Fruit fly (Drosophila melanogaster) whole organism, embryonic: ENCODE data around the gene GramD1B.

Experiments used
- B-H1 ChIP-seq: fragments of 200-800 bp; sonication (Bioruptor generic); IDR thresholded peaks from 3 replicates; pipeline ENCODE4 v1.3.6; 2022; ENCODE audit warnings: missing biosample characterization, missing genetic modification characterization
- CG10267 ChIP-seq: fragments of 200-800 bp; sonication (Bioruptor generic); optimal IDR thresholded peaks from 2 replicates; lab custom pipeline; 2018; ENCODE audit warnings: missing biosample characterization, mild to moderate bottlenecking, missing genetic modification characterization, moderate library complexity
- CG11093 ChIP-seq: fragments of 200-800 bp; sonication (Bioruptor generic); IDR thresholded peaks from 3 replicates; pipeline ENCODE4 v1.3.6; 2022; ENCODE audit warnings: missing biosample characterization, missing genetic modification characterization
- CG14014 ChIP-seq: fragments of 200-800 bp; sonication (Bioruptor generic); IDR thresholded peaks from 2 replicates; pipeline ENCODE4 v1.3.6; 2022; ENCODE audit warnings: missing biosample characterization, missing genetic modification characterization
- CG14710 ChIP-seq: fragments of 200-800 bp; sonication (Bioruptor generic); optimal IDR thresholded peaks from 3 replicates; lab custom pipeline; 2019; ENCODE audit warnings: missing biosample characterization, mild to moderate bottlenecking, missing genetic modification characterization, moderate library complexity
- CG15601 ChIP-seq: fragments of 200-800 bp; sonication (Bioruptor generic); optimal IDR thresholded peaks from 3 replicates; lab custom pipeline; 2019; ENCODE audit warnings: missing biosample characterization, mild to moderate bottlenecking, missing genetic modification characterization, moderate library complexity
- CG1602 ChIP-seq: fragments of 200-800 bp; sonication (Bioruptor generic); optimal IDR thresholded peaks from 3 replicates; lab custom pipeline; 2016; ENCODE audit warnings: missing biosample characterization, missing genetic modification characterization
- CG16779 ChIP-seq: fragments of 200-800 bp; sonication (Bioruptor generic); IDR thresholded peaks from 2 replicates; pipeline ENCODE4 v1.3.6; 2022; ENCODE audit warnings: missing biosample characterization, missing genetic modification characterization
- CG2129 ChIP-seq: fragments of 200-800 bp; sonication (Bioruptor generic); IDR thresholded peaks from 2 replicates; pipeline ENCODE4 v1.3.6; 2022; ENCODE audit warnings: missing biosample characterization, missing genetic modification characterization; ENCODE audit not compliant: partially characterized antibody
- CG2202 ChIP-seq: fragments of 200-800 bp; sonication (Bioruptor generic); optimal IDR thresholded peaks from 2 replicates; lab custom pipeline; 2018; ENCODE audit warnings: missing biosample characterization, mild to moderate bottlenecking, missing genetic modification characterization
- CG2712 ChIP-seq: fragments of 200-800 bp; optimal IDR thresholded peaks from 3 replicates; lab custom pipeline; 2019; ENCODE audit warnings: missing biosample characterization, mild to moderate bottlenecking, missing genetic modification characterization, moderate library complexity
- CG2889 ChIP-seq: fragments of 200-800 bp; sonication (Bioruptor generic); IDR thresholded peaks from 3 replicates; pipeline ENCODE4 v1.3.6; 2022; ENCODE audit warnings: missing biosample characterization, missing genetic modification characterization
- CG3065 ChIP-seq: fragments of 200-800 bp; sonication (Bioruptor generic); optimal IDR thresholded peaks from 2 replicates; lab custom pipeline; 2016; ENCODE audit warnings: missing biosample characterization, missing genetic modification characterization
- CG3838 ChIP-seq: fragments of 200-800 bp; sonication (Bioruptor generic); optimal IDR thresholded peaks from 3 replicates; lab custom pipeline; 2016; ENCODE audit warnings: missing biosample characterization, missing genetic modification characterization
- CG3995 ChIP-seq: fragments of 200-800 bp; sonication (Bioruptor generic); optimal IDR thresholded peaks from 3 replicates; lab custom pipeline; 2016; ENCODE audit warnings: missing biosample characterization, missing genetic modification characterization
- CG42726 ChIP-seq: fragments of 200-800 bp; sonication (Bioruptor generic); IDR thresholded peaks from 2 replicates; pipeline ENCODE4 v1.3.6; 2022; ENCODE audit warnings: missing biosample characterization, missing genetic modification characterization; ENCODE audit not compliant: partially characterized antibody
- CG4424 ChIP-seq: fragments of 200-800 bp; sonication (Bioruptor generic); optimal IDR thresholded peaks from 3 replicates; lab custom pipeline; 2016; ENCODE audit warnings: missing biosample characterization, missing genetic modification characterization
- CG4854 ChIP-seq: fragments of 200-800 bp; sonication (Bioruptor generic); optimal IDR thresholded peaks from 2 replicates; lab custom pipeline; 2016; ENCODE audit warnings: missing biosample characterization, missing genetic modification characterization, inconsistent platforms
- CG6765 ChIP-seq: fragments of 200-800 bp; sonication (Bioruptor generic); optimal IDR thresholded peaks from 3 replicates; lab custom pipeline; 2017; ENCODE audit warnings: missing biosample characterization, mild to moderate bottlenecking, missing genetic modification characterization
- CG7271 ChIP-seq: fragments of 200-800 bp; sonication (Bioruptor generic); optimal IDR thresholded peaks from 2 replicates; lab custom pipeline; 2018; ENCODE audit warnings: missing biosample characterization, mild to moderate bottlenecking, missing genetic modification characterization, moderate library complexity
- CG8359 ChIP-seq: fragments of 200-800 bp; sonication (Bioruptor generic); optimal IDR thresholded peaks from 2 replicates; lab custom pipeline; 2017; ENCODE audit warnings: missing biosample characterization, mild to moderate bottlenecking, missing genetic modification characterization, borderline replicate concordance
- CHES-1-like ChIP-seq: fragments of 200-800 bp; sonication (Bioruptor generic); optimal IDR thresholded peaks from 2 replicates; lab custom pipeline; 2016; ENCODE audit warnings: missing biosample characterization, missing genetic modification characterization
- E2f2 ChIP-seq: fragments of 200-800 bp; sonication (Bioruptor generic); IDR thresholded peaks from 2 replicates; pipeline ENCODE4 v1.3.6; 2022; ENCODE audit warnings: missing biosample characterization, missing genetic modification characterization
- Hsf ChIP-seq: fragments of 200-800 bp; sonication (Bioruptor generic); optimal IDR thresholded peaks from 3 replicates; lab custom pipeline; 2016; ENCODE audit warnings: missing biosample characterization, missing genetic modification characterization
- Jarid2 ChIP-seq: fragments of 200-800 bp; sonication (Bioruptor generic); optimal IDR thresholded peaks from 3 replicates; lab custom pipeline; 2017; ENCODE audit warnings: mild to moderate bottlenecking, missing biosample characterization, missing genetic modification reagents, missing genetic modification characterization
- Lhr ChIP-seq: fragments of 200-800 bp; sonication (Bioruptor generic); optimal IDR thresholded peaks from 3 replicates; lab custom pipeline; 2017; ENCODE audit warnings: mild to moderate bottlenecking, missing biosample characterization, missing genetic modification reagents, missing genetic modification characterization
- Neu2 ChIP-seq: fragments of 200-800 bp; sonication (Bioruptor generic); optimal IDR thresholded peaks from 3 replicates; lab custom pipeline; 2016; ENCODE audit warnings: missing biosample characterization, missing genetic modification characterization, borderline replicate concordance
- Ptx1 ChIP-seq: fragments of 200-800 bp; sonication (Bioruptor generic); IDR thresholded peaks from 2 replicates; pipeline ENCODE4 v1.3.6; 2022; ENCODE audit warnings: missing biosample characterization, missing genetic modification characterization
- Sin3A ChIP-seq: fragments of >200 bp; optimal IDR thresholded peaks from 2 replicates; lab custom pipeline; 2018
- Spps ChIP-seq: fragments of 200-800 bp; sonication (Bioruptor generic); optimal IDR thresholded peaks from 2 replicates; lab custom pipeline; 2018; ENCODE audit warnings: missing biosample characterization, mild to moderate bottlenecking, missing genetic modification characterization
- YL-1 ChIP-seq: fragments of 200-800 bp; sonication (Bioruptor generic); optimal IDR thresholded peaks from 3 replicates; lab custom pipeline; 2017; ENCODE audit warnings: missing biosample characterization, mild to moderate bottlenecking, missing genetic modification characterization
- ara ChIP-seq: fragments of 200-800 bp; sonication (Bioruptor generic); IDR thresholded peaks from 2 replicates; pipeline ENCODE4 v1.3.6; 2022; ENCODE audit warnings: missing biosample characterization, missing genetic modification characterization
- ase ChIP-seq: fragments of 200-800 bp; sonication (Bioruptor generic); IDR thresholded peaks from 3 replicates; pipeline ENCODE4 v1.3.6; 2022; ENCODE audit warnings: missing biosample characterization, missing genetic modification characterization
- bsh ChIP-seq, 2 experiments: fragments of 200-800 bp; sonication (Bioruptor generic); optimal IDR thresholded peaks; 2 replicates each; lab custom pipeline; 2017 to 2018; ENCODE audit warnings: mild to moderate bottlenecking in 2 of 2, missing biosample characterization in 2 of 2, missing genetic modification characterization in 2 of 2, moderate library complexity in 1 of 2
- en ChIP-seq: fragments of 200-800 bp; sonication (Bioruptor generic); optimal IDR thresholded peaks from 2 replicates; lab custom pipeline; 2016; ENCODE audit warnings: missing biosample characterization, missing genetic modification characterization
- gfzf ChIP-seq: fragments of 200-800 bp; sonication (Bioruptor generic); optimal IDR thresholded peaks from 2 replicates; lab custom pipeline; 2016; ENCODE audit warnings: missing biosample characterization, mild to moderate bottlenecking, missing genetic modification characterization, moderate library complexity
- hb ChIP-seq: fragments of 200-800 bp; sonication (Bioruptor generic); IDR thresholded peaks from 3 replicates; pipeline ENCODE4 v1.3.6; 2022; ENCODE audit warnings: missing biosample characterization, missing genetic modification characterization; ENCODE audit not compliant: partially characterized antibody
- insv ChIP-seq, 2 experiments: fragments of 200-800 bp; sonication (Bioruptor generic); optimal IDR thresholded peaks; 3 replicates each; lab custom pipeline; 2016 to 2018; ENCODE audit warnings: missing biosample characterization in 2 of 2, missing genetic modification characterization in 2 of 2
- inv ChIP-seq: fragments of 200-800 bp; sonication (Bioruptor generic); IDR thresholded peaks from 2 replicates; pipeline ENCODE4 v1.3.6; 2022; ENCODE audit warnings: missing biosample characterization, missing genetic modification characterization; ENCODE audit not compliant: partially characterized antibody
- kay ChIP-seq: fragments of 200-800 bp; sonication (Bioruptor generic); optimal IDR thresholded peaks from 2 replicates; lab custom pipeline; 2016; ENCODE audit warnings: missing biosample characterization, missing genetic modification characterization
- lola ChIP-seq, 3 experiments: fragments of >200 bp in 2 of 3; fragments of 200-800 bp in 1 of 3; sonication (Bioruptor generic) in 1 of 3; optimal IDR thresholded peaks; 2 replicates each; lab custom pipeline; 2017 to 2019; ENCODE audit warnings: missing biosample characterization in 3 of 3, missing genetic modification characterization in 3 of 3, mild to moderate bottlenecking in 1 of 3, moderate library complexity in 1 of 3
- mld ChIP-seq: fragments of 200-800 bp; sonication (Bioruptor generic); IDR thresholded peaks from 3 replicates; pipeline ENCODE4 v1.3.6; 2022; ENCODE audit warnings: missing biosample characterization, missing genetic modification characterization; ENCODE audit not compliant: partially characterized antibody
- nmo ChIP-seq: fragments of 200-800 bp; sonication (Bioruptor generic); optimal IDR thresholded peaks from 2 replicates; lab custom pipeline; 2018; ENCODE audit warnings: missing biosample characterization, mild to moderate bottlenecking, missing genetic modification characterization, moderate library complexity
- otp ChIP-seq: fragments of 200-800 bp; sonication (Bioruptor generic); IDR thresholded peaks from 3 replicates; pipeline ENCODE4, ENCODE4 v1.3.6; 2022; ENCODE audit warnings: missing biosample characterization, missing genetic modification characterization
- p53 ChIP-seq: fragments of 200-800 bp; sonication (Bioruptor generic); optimal IDR thresholded peaks from 2 replicates; lab custom pipeline; 2016; ENCODE audit warnings: missing biosample characterization, missing genetic modification characterization
- pita ChIP-seq: fragments of 200-800 bp; sonication (Bioruptor generic); optimal IDR thresholded peaks from 2 replicates; lab custom pipeline; 2017; ENCODE audit warnings: missing biosample characterization, mild to moderate bottlenecking, missing genetic modification characterization
- sc ChIP-seq, 3 experiments: fragments of >200 bp in 2 of 3; fragments of 200-800 bp in 1 of 3; sonication (Bioruptor generic) in 1 of 3; optimal IDR thresholded peaks; 2 replicates in 2 of 3; 3 replicates in 1 of 3; lab custom pipeline; 2017; ENCODE audit warnings: mild to moderate bottlenecking in 1 of 3, missing biosample characterization in 1 of 3, missing genetic modification characterization in 1 of 3, missing genetic modification reagents in 1 of 3
- so ChIP-seq: fragments of 200-800 bp; sonication (Bioruptor generic); IDR thresholded peaks from 3 replicates; pipeline ENCODE4 v1.3.6; 2022; ENCODE audit warnings: missing biosample characterization, missing genetic modification characterization
- sob ChIP-seq: fragments of 200-800 bp; sonication (Bioruptor generic); IDR thresholded peaks from 2 replicates; pipeline ENCODE4 v1.3.6; 2022; ENCODE audit warnings: missing biosample characterization, missing genetic modification characterization
- zf30C ChIP-seq: fragments of 200-800 bp; sonication (Bioruptor generic); optimal IDR thresholded peaks from 3 replicates; lab custom pipeline; 2018; ENCODE audit warnings: missing biosample characterization, mild to moderate bottlenecking, missing genetic modification characterization

GramD1B gene

dm6 chr2L:3356193-3356645 lies 17.0 kb downstream of the GramD1B start (continued):
- no peak for TF ChIP-seq CG2129 (GFP tag; lab: Robert Waterston, UW)
- no peak for TF ChIP-seq Hsf (GFP tag; lab: Kevin White, UChicago)
- 0 out of 2 replicates have a peak, but pooled peaks have one; percentile 22 for TF ChIP-seq CG14014 (GFP tag; lab: Robert Waterston, UW)
- no peak for TF ChIP-seq CG11093
- TF ChIP-seq CG3065: no peak
- TF ChIP-seq CG2202: no peak
- TF ChIP-seq Lhr (GFP tag; lab: Kevin White, UChicago): no peak
- TF ChIP-seq inv (GFP tag; lab: Robert Waterston, UW): no peak
- TF ChIP-seq E2f2 (GFP tag; lab: Robert Waterston, UW): no peak
- TF ChIP-seq so (GFP tag; lab: Robert Waterston, UW): no peak
- TF ChIP-seq ara (GFP tag; lab: Robert Waterston, UW): no peak
- TF ChIP-seq gfzf (GFP tag; lab: Kevin White, UChicago): no peak
- TF ChIP-seq CG1602: no peak
- TF ChIP-seq Ptx1 (GFP tag; lab: Robert Waterston, UW): no peak; the same call in 1 of the 2 replicates
- no peak for TF ChIP-seq CG3838 (GFP tag; lab: Kevin White, UChicago)
- TF ChIP-seq en (GFP tag; lab: Kevin White, UChicago): no peak
- no peak for TF ChIP-seq CG2889 (GFP tag; lab: Robert Waterston, UW)
- TF ChIP-seq kay (GFP tag; lab: Kevin White, UChicago): no peak
- TF ChIP-seq Jarid2 (GFP tag; lab: Kevin White, UChicago): no peak
- TF ChIP-seq Sin3A (lab: Kevin White, UChicago): no peak
- no peak for TF ChIP-seq mld (GFP tag; lab: Robert Waterston, UW)
- TF ChIP-seq zf30C (GFP tag; lab: Kevin White, UChicago): peak; percentile 52
- TF ChIP-seq sc (optimal IDR thresholded peaks at IDR 0.05; lab: Kevin White, UChicago): no peak
- no peak for TF ChIP-seq sc (GFP tag; optimal IDR thresholded peaks at IDR 0.05; lab: Kevin White, UChicago)
- TF ChIP-seq CG4424 (GFP tag; lab: Kevin White, UChicago): no peak
- no peak for TF ChIP-seq CG10267 (tag; lab: Kevin White, UChicago)
- TF ChIP-seq CG15601 (tag; lab: Kevin White, UChicago): no peak
- no peak for TF ChIP-seq YL-1 (GFP tag; lab: Kevin White, UChicago)
- no peak for TF ChIP-seq Neu2 (GFP tag; lab: Kevin White, UChicago)
- TF ChIP-seq lola (GFP tag; optimal IDR thresholded peaks at IDR 0.05; lab: Kevin White, UChicago): no peak
- no peak for TF ChIP-seq CG16779 (GFP tag; lab: Robert Waterston, UW)
- no peak for TF ChIP-seq nmo (GFP tag; lab: Kevin White, UChicago)
- TF ChIP-seq CHES-1-like: peak; percentile 33
- TF ChIP-seq CG6765 (GFP tag; lab: Kevin White, UChicago): no peak
- peak in 1 of 2 experiments; percentile 76 for TF ChIP-seq bsh (GFP tag; optimal IDR thresholded peaks at IDR 0.05; lab: Kevin White, UChicago)
- no peak for TF ChIP-seq otp (GFP tag; lab: Robert Waterston, UW)
- TF ChIP-seq ase (GFP tag; lab: Robert Waterston, UW): no peak
- no peak for TF ChIP-seq B-H1 (GFP tag; lab: Robert Waterston, UW)
- peak; percentile 68 for TF ChIP-seq sob (GFP tag; lab: Robert Waterston, UW)
- no peak for TF ChIP-seq CG2712
- no peak for TF ChIP-seq CG14710 (tag; lab: Kevin White, UChicago)
- no peak for TF ChIP-seq Spps
- TF ChIP-seq CG7271 (tag; lab: Kevin White, UChicago): no peak
- no peak for TF ChIP-seq hb (GFP tag; lab: Robert Waterston, UW)
- no peak for TF ChIP-seq CG4854 (GFP tag; lab: Kevin White, UChicago)
- no peak for TF ChIP-seq CG42726 (GFP tag; lab: Robert Waterston, UW)
- TF ChIP-seq insv (GFP tag; optimal IDR thresholded peaks at IDR 0.05; lab: Kevin White, UChicago): no peak
- TF ChIP-seq CG8359: no peak
- TF ChIP-seq pita (GFP tag; lab: Kevin White, UChicago): no peak
- no peak for TF ChIP-seq CG3995 (GFP tag; lab: Kevin White, UChicago)
- TF ChIP-seq p53: peak; percentile 5
